Fruit fly (Drosophila melanogaster) whole organism, prepupa: ENCODE data around the gene Tailor.

Experiments
- Blimp-1 ChIP-seq: fragments of 200-800 bp; sonication (Bioruptor generic); optimal IDR thresholded peaks from 3 replicates; lab custom pipeline; 2017; ENCODE audit warnings: missing biosample characterization, missing genetic modification characterization, mild to moderate bottlenecking, moderate library complexity, missing genetic modification reagents
- CG10631 ChIP-seq: fragments of 200-800 bp; sonication (Bioruptor generic); optimal IDR thresholded peaks from 2 replicates; lab custom pipeline; 2016; ENCODE audit warnings: missing biosample characterization, missing genetic modification characterization
- CG10669 ChIP-seq: fragments of 200-800 bp; sonication (Bioruptor generic); optimal IDR thresholded peaks from 3 replicates; lab custom pipeline; 2018; ENCODE audit warnings: missing biosample characterization, mild to moderate bottlenecking, missing genetic modification characterization, moderate library complexity
- CG11762 ChIP-seq: fragments of 200-800 bp; sonication (Bioruptor generic); optimal IDR thresholded peaks from 3 replicates; lab custom pipeline; 2016; ENCODE audit warnings: missing biosample characterization, missing genetic modification characterization; ENCODE audit not compliant: insufficient read depth
- CG11902 ChIP-seq: fragments of 200-800 bp; sonication (Bioruptor generic); optimal IDR thresholded peaks from 3 replicates; lab custom pipeline; 2016; ENCODE audit warnings: missing biosample characterization, missing genetic modification characterization
- CG15336 ChIP-seq: fragments of 200-800 bp; sonication (Bioruptor generic); IDR thresholded peaks from 2 replicates; pipeline ENCODE4 v1.3.6; 2022; ENCODE audit warnings: missing biosample characterization, missing genetic modification characterization
- CG1621 ChIP-seq: fragments of 200-800 bp; sonication (Bioruptor generic); optimal IDR thresholded peaks from 3 replicates; lab custom pipeline; 2018; ENCODE audit warnings: missing biosample characterization, mild to moderate bottlenecking, missing genetic modification characterization
- CG16779 ChIP-seq: fragments of 200-800 bp; sonication (Bioruptor generic); optimal IDR thresholded peaks from 3 replicates; lab custom pipeline; 2017; ENCODE audit warnings: missing biosample characterization, mild to moderate bottlenecking, missing genetic modification characterization
- CG34406 ChIP-seq: fragments of 200-800 bp; sonication (Bioruptor generic); optimal IDR thresholded peaks from 3 replicates; lab custom pipeline; 2016; ENCODE audit warnings: missing biosample characterization, missing genetic modification characterization
- CG4318 ChIP-seq: fragments of 200-800 bp; sonication (Bioruptor generic); optimal IDR thresholded peaks from 3 replicates; lab custom pipeline; 2017; ENCODE audit warnings: missing biosample characterization, mild to moderate bottlenecking, missing genetic modification characterization
- CG6163 ChIP-seq: fragments of 200-800 bp; sonication (Bioruptor generic); IDR thresholded peaks from 3 replicates; pipeline ENCODE4 v1.3.6; 2022; ENCODE audit warnings: missing biosample characterization, missing genetic modification characterization
- CG6276 ChIP-seq: fragments of 200-800 bp; sonication (Bioruptor generic); optimal IDR thresholded peaks from 2 replicates; lab custom pipeline; 2017; ENCODE audit warnings: missing biosample characterization, mild to moderate bottlenecking, missing genetic modification characterization
- CG6792 ChIP-seq: fragments of 200-800 bp; sonication (Bioruptor generic); optimal IDR thresholded peaks from 3 replicates; lab custom pipeline; 2016; ENCODE audit warnings: missing biosample characterization, missing genetic modification characterization
- CG6854 ChIP-seq: fragments of 200-800 bp; sonication (Bioruptor generic); optimal IDR thresholded peaks from 2 replicates; lab custom pipeline; 2017; ENCODE audit warnings: missing biosample characterization, mild to moderate bottlenecking, missing genetic modification characterization
- CG8119 ChIP-seq: fragments of 200-800 bp; sonication (Bioruptor generic); IDR thresholded peaks from 3 replicates; pipeline ENCODE4 v1.3.6; 2022; ENCODE audit warnings: missing biosample characterization, missing genetic modification characterization
- CG8319 ChIP-seq: fragments of 200-800 bp; sonication (Bioruptor generic); optimal IDR thresholded peaks from 3 replicates; lab custom pipeline; 2016; ENCODE audit warnings: missing biosample characterization, missing genetic modification characterization
- CG9139 ChIP-seq: fragments of 200-800 bp; sonication (Bioruptor generic); optimal IDR thresholded peaks from 3 replicates; lab custom pipeline; 2017; ENCODE audit warnings: missing biosample characterization, mild to moderate bottlenecking, missing genetic modification characterization
- Eip75B ChIP-seq: fragments of 200-800 bp; sonication (Bioruptor generic); optimal IDR thresholded peaks from 3 replicates; lab custom pipeline; 2016; ENCODE audit warnings: missing biosample characterization, missing genetic modification characterization
- Eip78C ChIP-seq: fragments of 200-800 bp; sonication (Bioruptor generic); peaks from one replicate; lab custom pipeline; 2016; ENCODE audit warnings: missing biosample characterization, missing genetic modification characterization
- Eip93F ChIP-seq: fragments of 200-800 bp; sonication (Bioruptor generic); optimal IDR thresholded peaks from 2 replicates; lab custom pipeline; 2016; ENCODE audit warnings: missing biosample characterization, mild to moderate bottlenecking, missing genetic modification characterization
- Hr38 ChIP-seq: sonication (Bioruptor generic); optimal IDR thresholded peaks from 2 replicates; lab custom pipeline; 2016; ENCODE audit warnings: missing biosample characterization, missing genetic modification characterization
- Hr4 ChIP-seq: fragments of 200-800 bp; sonication (Bioruptor generic); optimal IDR thresholded peaks from 3 replicates; lab custom pipeline; 2016; ENCODE audit warnings: missing biosample characterization, missing genetic modification characterization
- Met ChIP-seq: fragments of 200-800 bp; sonication (Bioruptor generic); optimal IDR thresholded peaks from 3 replicates; lab custom pipeline; 2016; ENCODE audit warnings: missing biosample characterization, missing genetic modification characterization
- OdsH ChIP-seq: fragments of 200-800 bp; sonication (Bioruptor generic); optimal IDR thresholded peaks from 3 replicates; lab custom pipeline; 2016; ENCODE audit warnings: missing biosample characterization, missing genetic modification characterization
- Sox102F ChIP-seq: fragments of 200-800 bp; sonication (Bioruptor generic); optimal IDR thresholded peaks from 2 replicates; lab custom pipeline; 2016; ENCODE audit warnings: missing biosample characterization, mild to moderate bottlenecking, missing genetic modification characterization
- Sox14 ChIP-seq: fragments of 200-800 bp; sonication (Bioruptor generic); optimal IDR thresholded peaks from 3 replicates; lab custom pipeline; 2016; ENCODE audit warnings: missing biosample characterization, missing genetic modification characterization
- Sox15 ChIP-seq: fragments of 200-800 bp; sonication (Bioruptor generic); optimal IDR thresholded peaks from 3 replicates; lab custom pipeline; 2016; ENCODE audit warnings: missing biosample characterization, missing genetic modification characterization
- dac ChIP-seq: fragments of 200-800 bp; sonication (Bioruptor generic); optimal IDR thresholded peaks from 2 replicates; lab custom pipeline; 2017; ENCODE audit warnings: missing biosample characterization, mild to moderate bottlenecking, missing genetic modification characterization
- eg ChIP-seq: fragments of 200-800 bp; sonication (Bioruptor generic); IDR thresholded peaks from 3 replicates; pipeline ENCODE4 v1.3.6; 2022; ENCODE audit warnings: missing biosample characterization, missing genetic modification characterization
- fkh ChIP-seq: fragments of 200-800 bp; sonication (Bioruptor generic); optimal IDR thresholded peaks from 3 replicates; lab custom pipeline; 2017; ENCODE audit warnings: missing biosample characterization, mild to moderate bottlenecking, missing genetic modification characterization, moderate library complexity
- lz ChIP-seq: fragments of 200-800 bp; sonication (Bioruptor generic); optimal IDR thresholded peaks from 3 replicates; lab custom pipeline; 2016; ENCODE audit warnings: missing biosample characterization, missing genetic modification characterization
- pdm3 ChIP-seq: fragments of 200-800 bp; sonication (Bioruptor generic); optimal IDR thresholded peaks from 3 replicates; lab custom pipeline; 2016; ENCODE audit warnings: missing biosample characterization, missing genetic modification characterization
- ss ChIP-seq, 2 experiments: fragments of 200-800 bp; sonication (Bioruptor generic); optimal IDR thresholded peaks; 2 replicates in 1 of 2; 3 replicates in 1 of 2; lab custom pipeline; 2017 to 2018; ENCODE audit warnings: mild to moderate bottlenecking in 2 of 2, missing biosample characterization in 2 of 2, missing genetic modification characterization in 2 of 2, moderate library complexity in 1 of 2
- svp ChIP-seq: fragments of 200-800 bp; sonication (Bioruptor generic); peaks from one replicate; lab custom pipeline; 2016; ENCODE audit warnings: missing biosample characterization, missing genetic modification characterization
- topi ChIP-seq: fragments of 200-800 bp; sonication (Bioruptor generic); optimal IDR thresholded peaks from 3 replicates; lab custom pipeline; 2016; ENCODE audit warnings: missing biosample characterization, missing genetic modification characterization

Gene Tailor

DNA sequence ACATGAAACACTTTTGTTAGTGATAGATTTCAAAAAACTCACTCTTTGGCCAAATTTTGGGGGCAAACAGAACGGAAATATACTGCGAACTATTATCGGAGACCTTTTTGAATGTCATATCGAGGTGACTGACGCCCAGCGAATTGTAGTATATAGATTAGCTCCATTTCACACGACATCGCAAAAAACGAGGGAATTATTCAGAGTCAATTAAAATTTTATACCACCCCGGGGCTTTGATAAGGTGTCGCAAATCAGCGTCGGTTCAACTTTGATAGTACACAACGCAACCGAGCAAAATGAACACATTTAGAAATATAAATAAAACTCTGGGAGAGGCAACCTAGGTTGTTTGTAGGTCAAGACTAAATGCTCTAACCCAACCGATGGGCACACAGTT lies 27.9 kb downstream of the Tailor start:
- TF ChIP-seq CG8119 (GFP tag; lab: Robert Waterston, UW) (no peak), svp (peak; percentile 86)

DNA sequence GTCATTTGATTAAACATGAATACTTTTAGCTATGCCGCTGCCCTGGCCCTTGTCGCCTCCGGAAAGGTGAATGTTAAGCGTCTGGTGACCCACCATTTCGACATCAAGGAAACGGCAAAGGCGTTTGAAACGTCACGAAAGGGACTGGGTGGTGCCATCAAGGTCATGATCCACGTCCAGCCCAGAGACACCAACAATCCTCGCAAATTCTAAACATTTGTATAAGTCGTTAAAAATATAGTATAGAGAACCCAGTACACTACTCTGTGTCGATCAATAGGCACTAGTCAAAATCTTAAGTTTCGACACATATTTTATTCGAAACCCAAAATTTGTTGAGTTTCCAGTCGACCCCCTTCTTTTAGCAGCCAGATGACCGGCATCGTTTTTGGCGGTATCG lies 31.6 kb downstream of the Tailor start, which contains the start of gene CG1979:
Gene CG1979, plus strand, starts transcription at position 301 of the 400 bp plus-strand sequence.
- no peak for TF ChIP-seq Eip78C (GFP tag; lab: Kevin White, UChicago)
- no peak for TF ChIP-seq dac (GFP tag; lab: Kevin White, UChicago)

DNA sequence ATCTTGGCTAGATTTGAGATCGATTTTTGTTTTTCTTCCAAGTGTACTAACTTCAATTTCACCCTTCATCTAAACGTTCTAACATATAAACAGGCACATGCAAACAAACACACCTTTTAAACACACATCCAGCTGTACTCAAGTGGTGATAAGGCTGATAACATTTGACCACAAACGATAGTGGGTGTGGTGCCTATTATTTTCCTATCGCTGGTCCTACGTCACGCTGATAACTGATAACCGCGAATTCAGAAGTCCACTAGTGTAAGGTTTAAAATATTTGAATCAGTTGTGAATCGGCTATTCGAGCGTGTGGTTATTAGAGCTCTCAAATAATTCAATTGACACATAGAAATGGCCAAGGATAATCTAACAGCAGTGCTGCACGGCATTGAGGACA lies 33.6 kb downstream of the Tailor start, which contains the start of gene Sodh1:
Gene Sodh1, plus strand, starts transcription at position 94 of the 400 bp plus-strand sequence.
- TF ChIP-seq Sox15 (GFP tag; lab: Kevin White, UChicago): no peak
- TF ChIP-seq Eip93F: no peak
- no peak for TF ChIP-seq Sox14
- TF ChIP-seq CG8319: no peak
- TF ChIP-seq Blimp-1 (GFP tag; lab: Kevin White, UChicago): no peak
- no peak for TF ChIP-seq Hr4 (GFP tag; lab: Kevin White, UChicago)

DNA sequence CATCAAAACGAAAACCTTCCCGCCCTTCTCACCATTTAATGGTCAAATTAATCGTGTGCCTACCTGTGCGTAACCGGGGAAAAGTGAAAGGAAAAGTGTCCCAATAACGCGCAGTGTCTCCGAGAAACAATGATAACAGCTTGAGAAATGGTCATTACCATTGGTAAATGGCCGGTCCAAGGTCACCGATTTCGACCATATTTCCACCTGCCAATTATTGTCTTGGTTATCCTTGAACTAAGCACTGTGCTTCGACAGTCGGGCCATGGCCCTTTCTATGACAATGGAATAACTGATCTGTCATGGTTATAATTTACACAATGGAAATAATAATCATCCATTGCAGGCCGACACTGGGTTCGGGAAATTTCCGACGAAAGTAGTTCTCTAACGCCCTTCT lies 41.9 kb downstream of the Tailor start:
- TF ChIP-seq Sox15 (GFP tag; lab: Kevin White, UChicago) (no peak), CG34406 (GFP tag; lab: Kevin White, UChicago) (no peak), ss (GFP tag; optimal IDR thresholded peaks at IDR 0.05; lab: Kevin White, UChicago) (no peak), CG10631 (no peak), CG1621 (tag; lab: Kevin White, UChicago) (no peak), CG11902 (GFP tag; lab: Kevin White, UChicago) (no peak), CG9139 (no peak), lz (GFP tag; lab: Kevin White, UChicago) (no peak), CG11762 (GFP tag; lab: Kevin White, UChicago) (no peak), Eip75B (GFP tag; lab: Kevin White, UChicago) (no peak), dac (GFP tag; lab: Kevin White, UChicago) (no peak), CG16779 (no peak), fkh (GFP tag; lab: Kevin White, UChicago) (no peak), Hr38 (GFP tag; lab: Kevin White, UChicago) (no peak), CG6854 (no peak), Sox14 (no peak), CG6163 (no peak), CG6792 (no peak)

DNA sequence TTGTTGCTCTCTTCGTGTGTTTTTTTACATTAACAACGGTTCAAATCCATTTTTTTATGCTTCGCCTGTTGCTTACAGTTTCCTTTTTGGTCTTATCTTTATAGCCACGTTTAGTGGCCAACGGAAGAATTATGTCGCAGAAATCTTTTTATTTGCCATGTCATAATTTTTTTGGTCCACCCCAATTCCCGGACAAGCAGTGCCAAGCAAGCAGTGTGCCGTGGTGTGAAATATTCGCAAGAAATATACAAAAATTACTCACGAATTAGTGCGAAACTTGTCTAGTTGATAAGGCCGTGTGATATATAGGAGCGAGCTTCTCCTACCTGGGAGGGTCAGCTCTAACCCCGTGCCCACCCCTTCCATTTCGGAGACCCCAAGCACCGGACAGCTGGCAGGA lies 45.0 kb downstream of the Tailor start:
- TF ChIP-seq eg (GFP tag; lab: Robert Waterston, UW) (no peak), pdm3 (GFP tag; lab: Kevin White, UChicago) (no peak), CG1621 (tag; lab: Kevin White, UChicago) (no peak), CG6792 (no peak), OdsH (no peak), Met (GFP tag; lab: Kevin White, UChicago) (no peak), CG10669 (no peak), ss (GFP tag; optimal IDR thresholded peaks at IDR 0.05; lab: Kevin White, UChicago) (no peak), fkh (GFP tag; lab: Kevin White, UChicago) (no peak), Eip93F (no peak), topi (GFP tag; lab: Kevin White, UChicago) (no peak), svp (no peak), CG4318 (GFP tag; lab: Kevin White, UChicago) (no peak), Sox102F (GFP tag; lab: Kevin White, UChicago) (no peak), Hr38 (GFP tag; lab: Kevin White, UChicago) (no peak), Sox14 (no peak), CG15336 (GFP tag; lab: Robert Waterston, UW) (no peak), CG6276 (no peak)
